Fruit fly (Drosophila melanogaster): ENCODE data around the gene Task7.

The Task7 gene

dm6 chr3R:9436358-9436972 is 24.4 kb upstream of the Task7 start (continued):
- TF ChIP-seq eyg (GFP tag; optimal IDR thresholded peaks at IDR 0.05) = no peak
- no peak for TF ChIP-seq CG12659 (GFP tag; optimal IDR thresholded peaks at IDR 0.05)
- TF ChIP-seq Spps (tag; optimal IDR thresholded peaks at IDR 0.05) = no peak
- peak; percentile 87 for TF ChIP-seq z (GFP tag; IDR thresholded peaks at IDR 0.05)
- TF ChIP-seq az2 (GFP tag; optimal IDR thresholded peaks at IDR 0.05) = no peak
- no peak for TF ChIP-seq HmgZ (tag; optimal IDR thresholded peaks at IDR 0.05)
- no peak for TF ChIP-seq Dll (GFP tag; IDR thresholded peaks at IDR 0.05; ENCODE audit: partially characterized antibody)
- TF ChIP-seq CG18599 (GFP tag; optimal IDR thresholded peaks at IDR 0.05) = peak; percentile 41
- TF ChIP-seq CG2875 (GFP tag; optimal IDR thresholded peaks at IDR 0.05) = no peak
- TF ChIP-seq CG10959 (GFP tag; IDR thresholded peaks at IDR 0.05) = no peak
- no peak for TF ChIP-seq dimm (GFP tag; IDR thresholded peaks at IDR 0.05)
- TF ChIP-seq CG9727 (GFP tag; optimal IDR thresholded peaks at IDR 0.05) = no peak
- TF ChIP-seq mirr (GFP tag; optimal IDR thresholded peaks at IDR 0.05) = peak; percentile 78
- 0 out of 2 replicates have a peak, but pooled peaks have one; percentile 13 for TF ChIP-seq seq (GFP tag; IDR thresholded peaks at IDR 0.05)
- peak; percentile 57; the same call in 2 of the 3 replicates for TF ChIP-seq so (GFP tag; IDR thresholded peaks at IDR 0.05)
- TF ChIP-seq lov (optimal IDR thresholded peaks at IDR 0.05) = no peak
- TF ChIP-seq lov (GFP tag; IDR thresholded peaks at IDR 0.05) = no peak
- TF ChIP-seq HLHmδ (GFP tag; optimal IDR thresholded peaks at IDR 0.05) = no peak
- TF ChIP-seq CG30403 (GFP tag; optimal IDR thresholded peaks at IDR 0.05) = no peak
- no peak for TF ChIP-seq D19B (GFP tag; optimal IDR thresholded peaks at IDR 0.05)
- no peak for TF ChIP-seq Nf-YC (tag; optimal IDR thresholded peaks at IDR 0.05)
- no peak for TF ChIP-seq NC2α (GFP tag; optimal IDR thresholded peaks at IDR 0.05)
- no peak for TF ChIP-seq p53 (GFP tag; optimal IDR thresholded peaks at IDR 0.05)
- peak; percentile 56 for TF ChIP-seq kni (GFP tag; optimal IDR thresholded peaks at IDR 0.05)
- no peak for TF ChIP-seq Hmx (GFP tag; optimal IDR thresholded peaks at IDR 0.05)
- no peak for TF ChIP-seq mld (GFP tag; IDR thresholded peaks at IDR 0.05; ENCODE audit: partially characterized antibody)
- TF ChIP-seq Blimp-1 (GFP tag; optimal IDR thresholded peaks at IDR 0.05) = no peak
- TF ChIP-seq CG17912 (GFP tag; optimal IDR thresholded peaks at IDR 0.05) = no peak
- TF ChIP-seq Ptx1 (GFP tag; IDR thresholded peaks at IDR 0.05) = no peak
- no peak for TF ChIP-seq CG18619 (GFP tag; optimal IDR thresholded peaks at IDR 0.05)
- peak; percentile 30 for TF ChIP-seq Med (GFP tag)
- TF ChIP-seq CG14710 (tag; optimal IDR thresholded peaks at IDR 0.05) = no peak
- no peak for TF ChIP-seq MTF-1 (GFP tag; optimal IDR thresholded peaks at IDR 0.05; ENCODE audit: borderline replicate concordance)
- TF ChIP-seq CG2678 (tag; optimal IDR thresholded peaks at IDR 0.05) = peak; percentile 5
- no peak; the same call in 1 of the 2 replicates for TF ChIP-seq stc (GFP tag; IDR thresholded peaks at IDR 0.05)
- TF ChIP-seq dm (GFP tag; optimal IDR thresholded peaks at IDR 0.05) = no peak
- TF ChIP-seq CG6254 (GFP tag; optimal IDR thresholded peaks at IDR 0.05) = no peak
- no peak for TF ChIP-seq btn (GFP tag; optimal IDR thresholded peaks at IDR 0.05)
- no peak for TF ChIP-seq Mes4 (GFP tag; optimal IDR thresholded peaks at IDR 0.05)
- TF ChIP-seq CG11723 (GFP tag; optimal IDR thresholded peaks at IDR 0.05) = no peak
- TF ChIP-seq exex (tag; optimal IDR thresholded peaks at IDR 0.05) = peak; percentile 18
- no peak for TF ChIP-seq CG15011 (GFP tag; optimal IDR thresholded peaks at IDR 0.05)
- no peak for TF ChIP-seq CG2199 (GFP tag; IDR thresholded peaks at IDR 0.05)
- no peak for TF ChIP-seq NC2β (GFP tag; optimal IDR thresholded peaks at IDR 0.05)
- TF ChIP-seq Rx (GFP tag; IDR thresholded peaks at IDR 0.05) = no peak
- TF ChIP-seq fd96Cb (tag; optimal IDR thresholded peaks at IDR 0.05) = no peak
- no peak for TF ChIP-seq gcm2 (GFP tag; optimal IDR thresholded peaks at IDR 0.05)
- TF ChIP-seq gt (GFP tag; IDR thresholded peaks at IDR 0.05) = no peak
- no peak for TF ChIP-seq Sox102F (GFP tag; optimal IDR thresholded peaks at IDR 0.05)
- TF ChIP-seq CG15514 (GFP tag; optimal IDR thresholded peaks at IDR 0.05) = peak; percentile 28

Data from whole organism, embryonic.